Worm (Caenorhabditis elegans) whole organism, mixed stage, embryonic: Measurements from ENCODE around the gene F08G12.1.

Experiments
- blmp-1 ChIP-seq: fragments of 150-350 bp; optimal IDR thresholded peaks from 2 replicates; lab custom pipeline; 2014; ENCODE audit warnings: missing biosample characterization, missing genetic modification characterization
- ceh-83 ChIP-seq: fragments of 200-800 bp; sonication (Bioruptor generic); optimal IDR thresholded peaks from 2 replicates; lab custom pipeline; 2018; ENCODE audit warnings: mild to moderate bottlenecking, missing genetic modification characterization, missing compliant biosample characterization
- hlh-1 ChIP-seq: fragments of 150-350 bp; optimal IDR thresholded peaks from 2 replicates; lab custom pipeline; 2014; ENCODE audit warnings: missing biosample characterization, missing genetic modification reagents, missing genetic modification characterization
- mep-1 ChIP-seq: fragments of 150-350 bp; optimal IDR thresholded peaks from 2 replicates; lab custom pipeline; 2017; ENCODE audit warnings: missing biosample characterization, missing genetic modification reagents, missing genetic modification characterization, inconsistent platforms
- nhr-12 ChIP-seq: fragments of 150-350 bp; optimal IDR thresholded peaks from 2 replicates; lab custom pipeline; 2014; ENCODE audit warnings: missing biosample characterization, missing genetic modification characterization
- nhr-237 ChIP-seq: fragments of 150-350 bp; optimal IDR thresholded peaks from 2 replicates; lab custom pipeline; 2014; ENCODE audit warnings: missing biosample characterization, missing genetic modification characterization
- nhr-28 ChIP-seq: fragments of 150-350 bp; optimal IDR thresholded peaks from 2 replicates; lab custom pipeline; 2014; ENCODE audit warnings: missing biosample characterization, missing genetic modification characterization
- unc-62 ChIP-seq: fragments of 150-350 bp; optimal IDR thresholded peaks from 2 replicates; lab custom pipeline; 2014; ENCODE audit warnings: missing biosample characterization, missing genetic modification reagents, missing genetic modification characterization

ce11 chrX:11310285-11310838, 4.7 kb upstream of the F08G12.1 start, which contains the start of gene F08G12.5:
- no peak for TF ChIP-seq nhr-237 (tag; lab: Kevin White, UChicago)
- no peak for TF ChIP-seq mep-1 (tag; lab: Kevin White, UChicago)
- no peak for TF ChIP-seq nhr-12 (tag; lab: Kevin White, UChicago)
- no peak for TF ChIP-seq blmp-1 (tag; lab: Kevin White, UChicago)
- TF ChIP-seq unc-62 (GFP tag; lab: Kevin White, UChicago), result no peak
- no peak for TF ChIP-seq nhr-28
- no peak for TF ChIP-seq ceh-83 (GFP tag; lab: Kevin White, UChicago)
- no peak for TF ChIP-seq hlh-1 (tag; lab: Kevin White, UChicago)
